Worm (Caenorhabditis elegans): ENCODE data around the gene col-87.

ce11 chrII:14046491-14046890 lies 48.0 kb downstream of the col-87 start:
- TF ChIP-seq pqm-1 (tag; optimal IDR thresholded peaks at IDR 0.05) = no peak
- no peak for TF ChIP-seq unc-3 (GFP tag; conservative IDR thresholded peaks at IDR 0.05)
- TF ChIP-seq unc-3 (tag; optimal IDR thresholded peaks at IDR 0.05) = no peak
- TF ChIP-seq npax-4 (tag; optimal IDR thresholded peaks at IDR 0.05) = no peak
- no peak for TF ChIP-seq unc-86 (tag; optimal IDR thresholded peaks at IDR 0.05)
- no peak for TF ChIP-seq pha-2 (tag; optimal IDR thresholded peaks at IDR 0.05)
- TF ChIP-seq hlh-13 (GFP tag; optimal IDR thresholded peaks at IDR 0.05) = no peak
- no peak for TF ChIP-seq zip-5 (tag; optimal IDR thresholded peaks at IDR 0.05)
- no peak for TF ChIP-seq odd-2 (tag; optimal IDR thresholded peaks at IDR 0.05)
- TF ChIP-seq pros-1 (tag; optimal IDR thresholded peaks at IDR 0.05) = no peak
- no peak for TF ChIP-seq nhr-232 (tag; optimal IDR thresholded peaks at IDR 0.05)
- TF ChIP-seq unc-42 (tag; optimal IDR thresholded peaks at IDR 0.05) = no peak
